Worm (Caenorhabditis elegans) whole organism, L2 larva: ENCODE results near the gene snt-2.

Experiments
- F13H6.1 ChIP-seq: sonication (generic microtip); optimal IDR thresholded peaks from 2 replicates; lab custom pipeline; 2016; ENCODE audit warnings: missing genetic modification characterization, missing compliant biosample characterization
- aly-2 ChIP-seq: fragments of 150-350 bp; optimal IDR thresholded peaks from 2 replicates; lab custom pipeline; 2014; ENCODE audit warnings: missing biosample characterization, missing genetic modification characterization
- ceh-16 ChIP-seq: fragments of 150-350 bp; optimal IDR thresholded peaks from 2 replicates; lab custom pipeline; 2014; ENCODE audit warnings: missing biosample characterization, missing genetic modification characterization
- elt-3 ChIP-seq: sonication (generic microtip); optimal IDR thresholded peaks from 2 replicates; lab custom pipeline; 2017; ENCODE audit warnings: missing biosample characterization, missing genetic modification characterization
- fos-1 ChIP-seq: fragments of 150-350 bp; optimal IDR thresholded peaks from 2 replicates; lab custom pipeline; 2014; ENCODE audit warnings: missing biosample characterization, missing genetic modification characterization
- mdl-1 ChIP-seq, 2 experiments: fragments of 150-350 bp in 1 of 2; sonication (generic microtip) in 1 of 2; optimal IDR thresholded peaks; 2 replicates each; lab custom pipeline; 2017; ENCODE audit warnings: missing biosample characterization in 2 of 2, missing genetic modification characterization in 2 of 2
- nhr-11 ChIP-seq: fragments of 150-350 bp; optimal IDR thresholded peaks from 2 replicates; lab custom pipeline; 2014; ENCODE audit warnings: missing biosample characterization, missing genetic modification characterization
- nhr-129 ChIP-seq: fragments of 150-350 bp; optimal IDR thresholded peaks from 2 replicates; lab custom pipeline; 2014; ENCODE audit warnings: missing biosample characterization, missing genetic modification characterization
- nhr-237 ChIP-seq: fragments of 150-350 bp; optimal IDR thresholded peaks from 2 replicates; lab custom pipeline; 2014; ENCODE audit warnings: missing biosample characterization, missing genetic modification characterization
- unc-39 ChIP-seq: fragments of 150-350 bp; optimal IDR thresholded peaks from 2 replicates; lab custom pipeline; 2014; ENCODE audit warnings: missing biosample characterization, missing genetic modification characterization
- unc-55 ChIP-seq: fragments of 150-350 bp; sonication (generic microtip); optimal IDR thresholded peaks from 3 replicates; lab custom pipeline; 2014; ENCODE audit warnings: missing biosample characterization, missing genetic modification reagents, missing genetic modification characterization
- unc-62 ChIP-seq: fragments of 150-350 bp; optimal IDR thresholded peaks from 2 replicates; lab custom pipeline; 2014; ENCODE audit warnings: missing biosample characterization, missing genetic modification reagents, missing genetic modification characterization

- TF ChIP-seq fos-1 (tag; lab: Kevin White, UChicago) (peak; percentile 28), nhr-237 (no peak), aly-2 (no peak), ceh-16 (tag; lab: Kevin White, UChicago) (no peak), F13H6.1 (peak; percentile 54), elt-3 (tag; lab: Kevin White, UChicago) (no peak), unc-39 (tag; lab: Kevin White, UChicago) (peak; percentile 74), nhr-11 (tag; lab: Kevin White, UChicago) (no peak), unc-55 (GFP tag; lab: Kevin White, UChicago) (peak; percentile 43), mdl-1 (tag; optimal IDR thresholded peaks at IDR 0.05; lab: Kevin White, UChicago) (peak; percentile 33 to 57), nhr-129 (peak; percentile 61), unc-62 (GFP tag; lab: Kevin White, UChicago) (no peak)
Measured at ce11 chrIII:835713-836278, 42.3 kb upstream of the snt-2 start.
